Fruit fly (Drosophila melanogaster): ENCODE measurements around the gene lmgB.

dm6 chr2L:8543731-8544359 is 15.4 kb upstream of the lmgB start:
- TF ChIP-seq usp (GFP tag; optimal IDR thresholded peaks at IDR 0.05) (no peak), EcR (GFP tag; optimal IDR thresholded peaks at IDR 0.05) (no peak)

Measured in whole organism.